Fruit fly (Drosophila melanogaster) whole organism, wandering third instar larva: ENCODE results near the gene CG13605.

Source experiments
- Hnf4 ChIP-seq: fragments of 200-800 bp; sonication (Bioruptor generic); optimal IDR thresholded peaks from 2 replicates; lab custom pipeline; 2016; ENCODE audit warnings: missing biosample characterization, mild to moderate bottlenecking, missing genetic modification characterization
- Myc ChIP-seq: fragments of >200 bp; optimal IDR thresholded peaks from 2 replicates; lab custom pipeline; 2017
- Rel ChIP-seq, 2 experiments: fragments of 200-800 bp; sonication (Bioruptor generic) in 1 of 2; optimal IDR thresholded peaks; 2 replicates in 1 of 2; 3 replicates in 1 of 2; lab custom pipeline; 2016 to 2019; ENCODE audit warnings: mild to moderate bottlenecking in 2 of 2, missing biosample characterization in 2 of 2, missing genetic modification characterization in 2 of 2, moderate library complexity in 1 of 2
- brk ChIP-seq: fragments of 200-800 bp; sonication (Bioruptor generic); optimal IDR thresholded peaks from 2 replicates; lab custom pipeline; 2016; ENCODE audit warnings: missing biosample characterization, mild to moderate bottlenecking, missing genetic modification characterization
- h ChIP-seq: fragments of 200-800 bp; sonication (Bioruptor generic); optimal IDR thresholded peaks from 3 replicates; lab custom pipeline; 2016; ENCODE audit warnings: missing biosample characterization, mild to moderate bottlenecking, missing genetic modification characterization

- TF ChIP-seq Myc (lab: Kevin White, UChicago) (no peak), brk (GFP tag; lab: Kevin White, UChicago) (no peak), Hnf4 (no peak), Rel (GFP tag; optimal IDR thresholded peaks at IDR 0.05; lab: Kevin White, UChicago) (no peak), Rel (tag; optimal IDR thresholded peaks at IDR 0.05; lab: Kevin White, UChicago) (no peak), h (GFP tag; lab: Kevin White, UChicago) (no peak)
Observed at dm6 chr3R:24102387-24102786, 9.8 kb downstream of the CG13605 start.
